Worm (Caenorhabditis elegans) whole organism, mixed stage, embryonic: ENCODE data around the gene C04F6.7.

Experiments
- ces-1 ChIP-seq: fragments of 150-350 bp; optimal IDR thresholded peaks from 2 replicates; lab custom pipeline; 2014; ENCODE audit warnings: missing biosample characterization, missing genetic modification reagents, missing genetic modification characterization
- lin-13 ChIP-seq: fragments of 150-350 bp; optimal IDR thresholded peaks from 2 replicates; lab custom pipeline; 2014; ENCODE audit warnings: missing biosample characterization, missing genetic modification characterization
- unc-39 ChIP-seq: fragments of 150-350 bp; optimal IDR thresholded peaks from 2 replicates; lab custom pipeline; 2014; ENCODE audit warnings: missing biosample characterization, missing genetic modification characterization
- unc-62 ChIP-seq: fragments of 150-350 bp; optimal IDR thresholded peaks from 2 replicates; lab custom pipeline; 2014; ENCODE audit warnings: missing biosample characterization, missing genetic modification reagents, missing genetic modification characterization

- TF ChIP-seq unc-39 (tag; lab: Kevin White, UChicago): no peak
- TF ChIP-seq lin-13 (tag; lab: Kevin White, UChicago): no peak
- peak; percentile 53 for TF ChIP-seq unc-62
- TF ChIP-seq ces-1: peak; percentile 80
Measured at ce11 chrX:3464309-3465038, 45.5 kb upstream of the C04F6.7 start.
